Worm (Caenorhabditis elegans): ENCODE measurements around the gene Y54G2A.72.

Y54G2A.72 gene

ce11 chrIV:2772209-2772851 lies 5.6 kb upstream of the Y54G2A.72 start:
- TF ChIP-seq M03D4.4 (tag; optimal IDR thresholded peaks at IDR 0.05) (no peak), tbx-8 (GFP tag; optimal IDR thresholded peaks at IDR 0.05) (no peak), nhr-12 (tag; optimal IDR thresholded peaks at IDR 0.05) (no peak), blmp-1 (tag; optimal IDR thresholded peaks at IDR 0.05) (no peak), ceh-83 (GFP tag; optimal IDR thresholded peaks at IDR 0.05) (no peak), sem-2 (GFP tag; optimal IDR thresholded peaks at IDR 0.05) (no peak), elt-1 (tag; optimal IDR thresholded peaks at IDR 0.05; ENCODE audit: borderline replicate concordance, insufficient read depth) (no peak), bed-3 (GFP tag; optimal IDR thresholded peaks at IDR 0.05) (no peak), ztf-11 (tag; optimal IDR thresholded peaks at IDR 0.05) (no peak), sptf-1 (tag; optimal IDR thresholded peaks at IDR 0.05) (peak; percentile 19), elt-3 (tag; optimal IDR thresholded peaks at IDR 0.05) (no peak), cnd-1 (tag; optimal IDR thresholded peaks at IDR 0.05) (no peak), ham-2 (GFP tag; optimal IDR thresholded peaks at IDR 0.05) (peak; percentile 25)

- TF ChIP-seq mab-5 (tag; optimal IDR thresholded peaks at IDR 0.05) (no peak), unc-39 (tag; optimal IDR thresholded peaks at IDR 0.05) (no peak), lin-13 (tag; optimal IDR thresholded peaks at IDR 0.05) (no peak)
These were observed 4.5 kb upstream of the Y54G2A.72 start for ce11 chrIV:2773382-2773979.

DNA sequence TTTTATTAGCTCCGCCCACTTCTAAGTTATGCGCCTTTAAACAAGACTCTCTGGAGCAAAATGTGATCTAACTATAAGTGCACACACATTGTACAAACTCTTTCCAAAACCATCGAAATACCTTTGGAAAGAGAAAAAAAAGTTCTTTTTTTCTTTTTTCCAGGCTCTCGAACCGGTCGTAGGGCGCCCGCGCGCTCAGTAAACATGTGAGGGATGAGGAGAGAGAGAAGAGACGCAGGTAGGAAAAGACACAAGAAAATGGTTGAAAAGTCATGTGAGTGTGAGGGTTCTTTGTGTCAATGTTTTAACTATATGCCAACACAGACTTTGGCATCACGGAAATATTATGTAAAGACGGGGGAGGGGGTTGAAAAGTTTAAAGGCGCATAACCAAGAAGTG lies 3.4 kb upstream of the Y54G2A.72 start:
- TF ChIP-seq M03D4.4 (tag; optimal IDR thresholded peaks at IDR 0.05) = no peak
- no peak for TF ChIP-seq unc-62 (GFP tag; optimal IDR thresholded peaks at IDR 0.05)
- TF ChIP-seq unc-39 (tag; optimal IDR thresholded peaks at IDR 0.05) = no peak
- no peak for TF ChIP-seq blmp-1 (tag; optimal IDR thresholded peaks at IDR 0.05)
- no peak for TF ChIP-seq ceh-83 (GFP tag; optimal IDR thresholded peaks at IDR 0.05)
- no peak for TF ChIP-seq unc-120 (tag; optimal IDR thresholded peaks at IDR 0.05; ENCODE audit: poor library complexity, severe bottlenecking)
- peak; percentile 69 for TF ChIP-seq nhr-237 (tag; optimal IDR thresholded peaks at IDR 0.05)
- no peak for TF ChIP-seq mep-1 (tag; optimal IDR thresholded peaks at IDR 0.05)
- no peak for TF ChIP-seq lin-32 (GFP tag; optimal IDR thresholded peaks at IDR 0.05)
- TF ChIP-seq cnd-1 (tag; optimal IDR thresholded peaks at IDR 0.05) = no peak
- no peak for TF ChIP-seq tbx-8 (GFP tag; optimal IDR thresholded peaks at IDR 0.05)
- TF ChIP-seq nhr-28 (tag; optimal IDR thresholded peaks at IDR 0.05) = no peak
- TF ChIP-seq zip-8 (tag; optimal IDR thresholded peaks at IDR 0.05) = no peak
- peak; percentile 24 for TF ChIP-seq pha-4 (tag; optimal IDR thresholded peaks at IDR 0.05)
- no peak for TF ChIP-seq nhr-76 (tag; optimal IDR thresholded peaks at IDR 0.05)
- TF ChIP-seq lsy-2 (tag; optimal IDR thresholded peaks at IDR 0.05) = no peak
- TF ChIP-seq elt-1 (tag; optimal IDR thresholded peaks at IDR 0.05; ENCODE audit: borderline replicate concordance, insufficient read depth) = no peak

ce11 chrIV:2775992-2776630 lies 1.8 kb upstream of the Y54G2A.72 start:
- TF ChIP-seq ces-1 (GFP tag; optimal IDR thresholded peaks at IDR 0.05) = no peak
- TF ChIP-seq ham-2 (GFP tag; optimal IDR thresholded peaks at IDR 0.05) = no peak
- TF ChIP-seq sptf-1 (tag; optimal IDR thresholded peaks at IDR 0.05) = peak; percentile 11
- TF ChIP-seq hlh-1 (tag; optimal IDR thresholded peaks at IDR 0.05) = peak; percentile 42
- TF ChIP-seq pha-4 (tag; optimal IDR thresholded peaks at IDR 0.05) = no peak
- TF ChIP-seq sem-2 (GFP tag; optimal IDR thresholded peaks at IDR 0.05) = no peak
- no peak for TF ChIP-seq lin-32 (GFP tag; optimal IDR thresholded peaks at IDR 0.05)
- peak; percentile 51 for TF ChIP-seq unc-120 (tag; optimal IDR thresholded peaks at IDR 0.05; ENCODE audit: poor library complexity, severe bottlenecking)

- TF ChIP-seq tbx-8 (GFP tag; optimal IDR thresholded peaks at IDR 0.05) = no peak
- TF ChIP-seq unc-62 (GFP tag; optimal IDR thresholded peaks at IDR 0.05) = no peak
- TF ChIP-seq flh-1 (GFP tag; optimal IDR thresholded peaks at IDR 0.05) = no peak
- no peak for TF ChIP-seq nhr-2 (tag; optimal IDR thresholded peaks at IDR 0.05)
- TF ChIP-seq sptf-1 (tag; optimal IDR thresholded peaks at IDR 0.05) = no peak
- TF ChIP-seq unc-120 (tag; optimal IDR thresholded peaks at IDR 0.05; ENCODE audit: poor library complexity, severe bottlenecking) = no peak
These were observed 1.2 kb upstream of the Y54G2A.72 start for ce11 chrIV:2776733-2777132.

All from whole organism, mixed stage, embryonic.